Fruit fly (Drosophila melanogaster) Kc167 (cell line): Measurements from ENCODE around the gene FASN2.

Source experiments
- h ChIP-seq: fragments of >200 bp; optimal IDR thresholded peaks from 3 replicates; lab custom pipeline; 2018; ENCODE audit warnings: missing external identifiers
- ttk ChIP-seq: sonication (Bioruptor generic); optimal IDR thresholded peaks from 2 replicates; lab custom pipeline; 2017; ENCODE audit warnings: missing external identifiers

DNA sequence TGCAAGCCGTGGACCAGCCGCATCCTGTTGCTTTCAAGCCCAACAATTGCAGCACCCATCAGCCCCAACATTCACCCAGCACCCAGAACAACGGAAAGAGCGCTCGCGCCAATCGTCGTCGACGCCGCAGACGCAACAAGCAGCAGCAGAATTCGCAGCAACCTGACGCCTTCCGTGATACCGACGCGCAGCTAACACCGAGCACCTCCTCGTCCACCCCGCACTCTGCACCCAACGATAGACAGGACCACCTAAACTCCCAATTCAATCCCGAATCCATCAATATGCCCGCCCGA lies 15.8 kb downstream of the FASN2 start:
- no peak for TF ChIP-seq ttk (lab: Kevin White, UChicago)
- no peak for TF ChIP-seq h (lab: Kevin White, UChicago)
